Fruit fly (Drosophila melanogaster) whole organism, prepupa: ENCODE results near the gene Gnpnat.

ENCODE experiments used
- CG10631 ChIP-seq: fragments of 200-800 bp; sonication (Bioruptor generic); optimal IDR thresholded peaks from 2 replicates; lab custom pipeline; 2016; ENCODE audit warnings: missing biosample characterization, missing genetic modification characterization
- CG10669 ChIP-seq: fragments of 200-800 bp; sonication (Bioruptor generic); optimal IDR thresholded peaks from 3 replicates; lab custom pipeline; 2018; ENCODE audit warnings: missing biosample characterization, mild to moderate bottlenecking, missing genetic modification characterization, moderate library complexity
- CG11294 ChIP-seq: fragments of 200-800 bp; sonication (Bioruptor generic); IDR thresholded peaks from 2 replicates; pipeline ENCODE4 v1.3.6; 2022; ENCODE audit warnings: missing biosample characterization, missing genetic modification characterization
- CG11762 ChIP-seq: fragments of 200-800 bp; sonication (Bioruptor generic); optimal IDR thresholded peaks from 3 replicates; lab custom pipeline; 2016; ENCODE audit warnings: missing biosample characterization, missing genetic modification characterization; ENCODE audit not compliant: insufficient read depth
- CG11902 ChIP-seq: fragments of 200-800 bp; sonication (Bioruptor generic); optimal IDR thresholded peaks from 3 replicates; lab custom pipeline; 2016; ENCODE audit warnings: missing biosample characterization, missing genetic modification characterization
- CG15336 ChIP-seq: fragments of 200-800 bp; sonication (Bioruptor generic); IDR thresholded peaks from 2 replicates; pipeline ENCODE4 v1.3.6; 2022; ENCODE audit warnings: missing biosample characterization, missing genetic modification characterization
- CG1621 ChIP-seq: fragments of 200-800 bp; sonication (Bioruptor generic); optimal IDR thresholded peaks from 3 replicates; lab custom pipeline; 2018; ENCODE audit warnings: missing biosample characterization, mild to moderate bottlenecking, missing genetic modification characterization
- CG16779 ChIP-seq: fragments of 200-800 bp; sonication (Bioruptor generic); optimal IDR thresholded peaks from 3 replicates; lab custom pipeline; 2017; ENCODE audit warnings: missing biosample characterization, mild to moderate bottlenecking, missing genetic modification characterization
- CG3032 ChIP-seq: fragments of 200-800 bp; optimal IDR thresholded peaks from 2 replicates; lab custom pipeline; 2019; ENCODE audit warnings: missing biosample characterization, mild to moderate bottlenecking, missing genetic modification characterization, moderate library complexity
- CG31627 ChIP-seq: fragments of 200-800 bp; sonication (Bioruptor generic); optimal IDR thresholded peaks from 3 replicates; lab custom pipeline; 2016; ENCODE audit warnings: missing biosample characterization, missing genetic modification characterization
- CG32006 ChIP-seq: fragments of 200-800 bp; sonication (Bioruptor generic); optimal IDR thresholded peaks from 3 replicates; lab custom pipeline; 2017; ENCODE audit warnings: missing biosample characterization, mild to moderate bottlenecking, missing genetic modification characterization
- CG3919 ChIP-seq: fragments of 200-800 bp; sonication (Bioruptor generic); optimal IDR thresholded peaks from 3 replicates; lab custom pipeline; 2016; ENCODE audit warnings: missing biosample characterization, missing genetic modification characterization
- CG6276 ChIP-seq: fragments of 200-800 bp; sonication (Bioruptor generic); optimal IDR thresholded peaks from 2 replicates; lab custom pipeline; 2017; ENCODE audit warnings: missing biosample characterization, mild to moderate bottlenecking, missing genetic modification characterization
- CG6792 ChIP-seq: fragments of 200-800 bp; sonication (Bioruptor generic); optimal IDR thresholded peaks from 3 replicates; lab custom pipeline; 2016; ENCODE audit warnings: missing biosample characterization, missing genetic modification characterization
- CG6808 ChIP-seq: fragments of 200-800 bp; sonication (Bioruptor generic); optimal IDR thresholded peaks from 3 replicates; lab custom pipeline; 2017; ENCODE audit warnings: missing biosample characterization, missing genetic modification characterization, mild to moderate bottlenecking, moderate library complexity, missing genetic modification reagents
- CG6854 ChIP-seq: fragments of 200-800 bp; sonication (Bioruptor generic); optimal IDR thresholded peaks from 2 replicates; lab custom pipeline; 2017; ENCODE audit warnings: missing biosample characterization, mild to moderate bottlenecking, missing genetic modification characterization
- CG7368 ChIP-seq: fragments of 200-800 bp; sonication (Bioruptor generic); optimal IDR thresholded peaks from 3 replicates; lab custom pipeline; 2016; ENCODE audit warnings: missing biosample characterization, missing genetic modification characterization
- CG8119 ChIP-seq: fragments of 200-800 bp; sonication (Bioruptor generic); IDR thresholded peaks from 3 replicates; pipeline ENCODE4 v1.3.6; 2022; ENCODE audit warnings: missing biosample characterization, missing genetic modification characterization
- Eip75B ChIP-seq: fragments of 200-800 bp; sonication (Bioruptor generic); optimal IDR thresholded peaks from 3 replicates; lab custom pipeline; 2016; ENCODE audit warnings: missing biosample characterization, missing genetic modification characterization
- Eip78C ChIP-seq: fragments of 200-800 bp; sonication (Bioruptor generic); peaks from one replicate; lab custom pipeline; 2016; ENCODE audit warnings: missing biosample characterization, missing genetic modification characterization
- Ets96B ChIP-seq: fragments of 200-800 bp; optimal IDR thresholded peaks from 2 replicates; lab custom pipeline; 2019; ENCODE audit warnings: missing biosample characterization, mild to moderate bottlenecking, missing genetic modification characterization, moderate library complexity
- Gug ChIP-seq: fragments of 200-800 bp; sonication (Bioruptor generic); IDR thresholded peaks from 2 replicates; pipeline ENCODE4 v1.3.6; 2022; ENCODE audit warnings: missing biosample characterization, missing genetic modification characterization
- Hr38 ChIP-seq: sonication (Bioruptor generic); optimal IDR thresholded peaks from 2 replicates; lab custom pipeline; 2016; ENCODE audit warnings: missing biosample characterization, missing genetic modification characterization
- Hr39 ChIP-seq: fragments of 200-800 bp; sonication (Bioruptor generic); optimal IDR thresholded peaks from 2 replicates; lab custom pipeline; 2016; ENCODE audit warnings: missing biosample characterization, missing genetic modification characterization
- Hr4 ChIP-seq: fragments of 200-800 bp; sonication (Bioruptor generic); optimal IDR thresholded peaks from 3 replicates; lab custom pipeline; 2016; ENCODE audit warnings: missing biosample characterization, missing genetic modification characterization
- Met ChIP-seq: fragments of 200-800 bp; sonication (Bioruptor generic); optimal IDR thresholded peaks from 3 replicates; lab custom pipeline; 2016; ENCODE audit warnings: missing biosample characterization, missing genetic modification characterization
- OdsH ChIP-seq: fragments of 200-800 bp; sonication (Bioruptor generic); optimal IDR thresholded peaks from 3 replicates; lab custom pipeline; 2016; ENCODE audit warnings: missing biosample characterization, missing genetic modification characterization
- Sox102F ChIP-seq: fragments of 200-800 bp; sonication (Bioruptor generic); optimal IDR thresholded peaks from 2 replicates; lab custom pipeline; 2016; ENCODE audit warnings: missing biosample characterization, mild to moderate bottlenecking, missing genetic modification characterization
- Sox14 ChIP-seq: fragments of 200-800 bp; sonication (Bioruptor generic); optimal IDR thresholded peaks from 3 replicates; lab custom pipeline; 2016; ENCODE audit warnings: missing biosample characterization, missing genetic modification characterization
- Sox15 ChIP-seq: fragments of 200-800 bp; sonication (Bioruptor generic); optimal IDR thresholded peaks from 3 replicates; lab custom pipeline; 2016; ENCODE audit warnings: missing biosample characterization, missing genetic modification characterization
- acj6 ChIP-seq: fragments of 200-800 bp; sonication (Bioruptor generic); optimal IDR thresholded peaks from 3 replicates; lab custom pipeline; 2016; ENCODE audit warnings: missing biosample characterization, missing genetic modification characterization
- dac ChIP-seq: fragments of 200-800 bp; sonication (Bioruptor generic); optimal IDR thresholded peaks from 2 replicates; lab custom pipeline; 2017; ENCODE audit warnings: missing biosample characterization, mild to moderate bottlenecking, missing genetic modification characterization
- eg ChIP-seq: fragments of 200-800 bp; sonication (Bioruptor generic); IDR thresholded peaks from 3 replicates; pipeline ENCODE4 v1.3.6; 2022; ENCODE audit warnings: missing biosample characterization, missing genetic modification characterization
- lz ChIP-seq: fragments of 200-800 bp; sonication (Bioruptor generic); optimal IDR thresholded peaks from 3 replicates; lab custom pipeline; 2016; ENCODE audit warnings: missing biosample characterization, missing genetic modification characterization
- salr ChIP-seq, 2 experiments: fragments of 200-800 bp; sonication (Bioruptor generic); optimal IDR thresholded peaks; 3 replicates each; lab custom pipeline; 2016 to 2018; ENCODE audit warnings: missing biosample characterization in 2 of 2, missing genetic modification characterization in 2 of 2, mild to moderate bottlenecking in 1 of 2
- svp ChIP-seq: fragments of 200-800 bp; sonication (Bioruptor generic); peaks from one replicate; lab custom pipeline; 2016; ENCODE audit warnings: missing biosample characterization, missing genetic modification characterization

Gene Gnpnat

DNA sequence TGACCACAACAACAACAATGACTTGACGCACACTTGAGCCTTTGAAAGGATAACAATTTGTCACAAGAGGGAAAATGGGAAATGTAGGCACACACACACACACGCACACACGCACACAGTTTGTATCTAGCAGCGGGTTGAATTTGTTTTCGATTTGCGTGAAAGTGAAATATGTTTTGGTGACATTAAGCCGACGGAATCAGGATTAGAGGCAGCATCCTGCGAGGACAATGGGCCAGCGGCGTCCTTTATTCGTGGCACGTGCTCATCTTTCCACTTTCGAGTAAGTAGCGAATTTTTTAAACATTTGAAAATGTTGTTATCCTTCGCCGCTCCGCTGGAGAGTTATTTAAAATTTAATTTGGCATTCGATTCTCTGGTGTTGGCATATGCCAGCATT, 30.8 kb upstream of the Gnpnat start:
- TF ChIP-seq CG3919 (GFP tag; lab: Kevin White, UChicago) (no peak), dac (no peak), CG32006 (GFP tag; lab: Kevin White, UChicago) (no peak), Hr4 (no peak), Gug (GFP tag; lab: Robert Waterston, UW) (no peak), lz (GFP tag; lab: Kevin White, UChicago) (no peak), CG10631 (GFP tag; lab: Kevin White, UChicago) (no peak), acj6 (GFP tag; lab: Kevin White, UChicago) (no peak), CG15336 (GFP tag; lab: Robert Waterston, UW) (no peak), CG6276 (no peak), CG8119 (GFP tag; lab: Robert Waterston, UW) (no peak), CG31627 (GFP tag; lab: Kevin White, UChicago) (no peak), Ets96B (tag; lab: Kevin White, UChicago) (no peak), CG11294 (no peak), salr (GFP tag; optimal IDR thresholded peaks at IDR 0.05; lab: Kevin White, UChicago) (no peak), CG3032 (no peak)

DNA sequence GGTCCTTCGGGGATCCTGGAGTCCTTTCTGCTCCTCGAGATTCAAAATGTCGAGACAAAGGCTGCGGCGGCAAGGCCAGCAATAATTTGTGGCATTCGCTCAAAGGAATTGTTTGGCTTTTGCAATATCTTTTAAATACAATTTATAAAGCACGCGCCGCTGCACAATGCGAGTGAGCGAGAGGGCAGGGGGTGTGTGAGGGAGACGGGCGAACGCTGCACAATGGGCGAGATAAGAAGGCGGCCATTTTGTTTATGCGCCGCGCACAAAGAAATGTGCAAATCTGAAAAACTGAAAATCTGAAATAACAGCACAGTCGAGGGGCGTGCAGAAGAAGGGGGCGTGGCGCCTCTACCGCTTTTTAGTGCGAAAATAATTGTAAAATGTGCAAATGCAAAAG, 29.8 kb upstream of the Gnpnat start:
- peak; percentile 4 for TF ChIP-seq svp (GFP tag; lab: Kevin White, UChicago)
- no peak for TF ChIP-seq CG11762 (GFP tag; lab: Kevin White, UChicago)
- TF ChIP-seq CG32006 (GFP tag; lab: Kevin White, UChicago) = no peak
- TF ChIP-seq Met (GFP tag; lab: Kevin White, UChicago) = no peak
- TF ChIP-seq Sox14 = peak; percentile 55
- no peak for TF ChIP-seq CG8119 (GFP tag; lab: Robert Waterston, UW)
- no peak for TF ChIP-seq CG6276
- TF ChIP-seq, all 60 proteins: peak for 2

DNA sequence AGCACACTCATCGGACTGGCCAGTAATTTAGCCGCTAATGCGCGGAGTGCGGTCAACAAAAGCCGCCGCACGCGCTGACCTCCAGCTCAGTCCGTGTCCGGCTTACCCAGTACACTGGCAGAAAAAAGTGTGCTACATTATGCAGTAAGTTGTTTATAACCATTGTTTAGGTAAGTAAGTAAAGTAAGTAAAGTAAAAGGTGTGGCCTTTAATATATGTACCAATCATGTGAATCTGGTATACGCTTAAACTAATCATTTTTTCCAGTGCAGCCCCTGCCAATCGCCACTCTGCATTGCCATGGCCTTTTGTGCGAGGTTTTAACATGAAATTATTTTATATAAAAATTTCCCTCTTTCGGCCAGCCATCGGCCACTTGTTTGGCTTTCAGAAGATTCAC, 26.6 kb upstream of the Gnpnat start:
- TF ChIP-seq Eip78C (peak; percentile 13), Hr38 (GFP tag; lab: Kevin White, UChicago) (no peak)
- TF ChIP-seq, all 60 proteins: peak for 1

DNA sequence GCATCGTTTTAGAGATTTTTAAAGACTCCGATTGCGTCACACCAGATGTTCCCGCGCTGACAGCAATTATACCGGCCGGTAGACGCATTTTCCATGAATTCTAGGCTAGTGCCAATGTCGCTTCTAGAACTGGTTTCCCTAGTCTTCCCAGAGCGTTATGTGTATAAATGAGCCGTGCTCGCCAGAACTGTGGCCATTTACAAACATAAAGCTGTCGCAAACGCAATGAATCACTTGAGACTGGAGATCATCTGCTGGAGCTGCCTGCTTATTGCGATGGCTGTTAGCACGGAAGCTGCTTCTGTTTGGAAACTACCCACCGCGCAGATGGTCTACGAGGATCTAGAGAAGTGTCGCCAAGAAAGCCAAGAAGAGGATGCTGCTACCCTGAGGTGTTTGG, 23.8 kb upstream of the Gnpnat start, which contains the start of gene Obp99d:
Gene Obp99d (plus strand): TSS at position 192 of the 400 bp plus-strand sequence.
- TF ChIP-seq CG10669 (no peak), Met (GFP tag; lab: Kevin White, UChicago) (no peak), CG6854 (GFP tag; lab: Kevin White, UChicago) (no peak), dac (no peak)

DNA sequence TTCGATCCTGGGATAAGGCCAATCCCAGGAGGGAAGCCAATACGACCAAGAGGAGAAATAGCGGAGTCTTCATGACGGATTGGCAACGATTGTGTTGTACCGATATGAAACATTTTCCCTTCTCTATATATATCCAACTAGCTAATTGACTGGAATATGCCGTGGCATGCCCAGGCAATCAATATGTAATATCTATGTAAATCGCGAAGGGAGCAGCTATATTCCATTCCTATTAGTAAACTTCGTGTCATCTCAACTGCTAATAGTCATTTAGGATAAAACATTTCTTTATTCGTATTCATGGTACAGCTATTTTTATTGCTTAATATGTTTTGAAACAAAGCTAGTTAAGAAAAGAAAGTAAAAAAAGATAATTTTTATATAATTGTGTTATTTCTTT, 22.8 kb upstream of the Gnpnat start, which contains the start of gene Dup99B:
Gene Dup99B (minus strand): TSS at position 101 of the 400 bp plus-strand sequence.
- no peak for TF ChIP-seq CG11902 (GFP tag; lab: Kevin White, UChicago)
- TF ChIP-seq CG6808 (GFP tag; lab: Kevin White, UChicago) = no peak
- no peak for TF ChIP-seq CG1621 (tag; lab: Kevin White, UChicago)
- no peak for TF ChIP-seq Sox102F

DNA sequence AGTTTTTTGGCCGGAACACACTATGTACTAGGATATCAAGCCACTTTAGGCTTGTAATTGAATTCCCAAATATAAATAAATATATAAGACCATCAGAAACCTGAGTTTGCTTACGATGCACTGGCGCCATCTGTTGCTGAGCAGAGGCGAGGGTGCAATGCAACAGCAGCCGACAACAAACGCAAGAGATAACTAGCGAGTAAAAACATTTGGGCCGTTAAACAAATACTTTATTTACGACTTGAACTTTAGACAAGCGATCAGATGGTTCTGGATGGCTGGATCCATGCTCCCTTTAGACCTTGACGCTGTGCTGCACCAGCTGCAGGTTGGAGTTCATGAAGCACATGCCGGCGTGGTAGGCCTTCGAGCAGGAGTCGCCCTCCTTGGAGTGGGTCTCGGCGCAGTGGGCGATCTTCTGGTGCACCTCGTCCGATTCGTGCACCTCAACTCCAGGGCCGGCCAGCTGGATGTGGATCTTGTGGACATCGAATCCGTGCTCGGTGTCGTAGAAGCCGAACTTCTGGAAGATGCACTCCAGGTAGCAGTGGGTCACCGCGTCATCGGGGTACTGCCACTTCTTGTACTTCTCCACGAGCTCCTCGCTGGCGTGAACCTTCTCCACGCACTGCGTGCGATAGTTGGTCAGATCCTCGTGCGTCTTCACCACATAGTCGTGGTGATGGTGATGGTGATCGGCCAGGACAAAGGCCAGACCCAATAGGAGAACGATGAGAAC, 21.9 kb upstream of the Gnpnat start:
- TF ChIP-seq Ets96B (tag; lab: Kevin White, UChicago) (no peak), CG7368 (GFP tag; lab: Kevin White, UChicago) (no peak), Hr38 (GFP tag; lab: Kevin White, UChicago) (no peak), Hr4 (no peak), CG16779 (no peak), Eip78C (peak; percentile 36), Eip75B (no peak), CG1621 (tag; lab: Kevin White, UChicago) (no peak), CG3919 (GFP tag; lab: Kevin White, UChicago) (peak; percentile 5), CG6792 (GFP tag; lab: Kevin White, UChicago) (no peak), CG10669 (no peak), CG6808 (GFP tag; lab: Kevin White, UChicago) (no peak), eg (GFP tag; lab: Robert Waterston, UW) (no peak), svp (GFP tag; lab: Kevin White, UChicago) (no peak), OdsH (peak; percentile 6), Hr39 (GFP tag; lab: Kevin White, UChicago) (no peak), Sox15 (GFP tag; lab: Kevin White, UChicago) (no peak)
